Fruit fly (Drosophila melanogaster) whole organism, embryonic: ENCODE data around the gene PolE2.

Experiments
- Ada2b ChIP-seq: fragments of 200-800 bp; sonication (Bioruptor generic); IDR thresholded peaks from 2 replicates; pipeline ENCODE4 v1.3.6; 2022; ENCODE audit warnings: missing biosample characterization, missing genetic modification characterization
- Adf1 ChIP-seq: fragments of 200-800 bp; sonication (Bioruptor generic); IDR thresholded peaks from 2 replicates; pipeline ENCODE4 v1.3.6; 2022; ENCODE audit warnings: missing biosample characterization, missing genetic modification characterization
- Atf-2 ChIP-seq: fragments of 200-800 bp; sonication (Bioruptor generic); optimal IDR thresholded peaks from 2 replicates; lab custom pipeline; 2016; ENCODE audit warnings: missing biosample characterization, missing genetic modification characterization
- BtbVII ChIP-seq: fragments of 200-800 bp; sonication (Bioruptor generic); optimal IDR thresholded peaks from 3 replicates; lab custom pipeline; 2017; ENCODE audit warnings: missing biosample characterization, mild to moderate bottlenecking, missing genetic modification characterization
- CG12104 ChIP-seq: fragments of 200-800 bp; sonication (Bioruptor generic); optimal IDR thresholded peaks from 3 replicates; lab custom pipeline; 2016; ENCODE audit warnings: missing biosample characterization, missing genetic modification characterization
- CG12236 ChIP-seq: fragments of 200-800 bp; sonication (Bioruptor generic); optimal IDR thresholded peaks from 2 replicates; lab custom pipeline; 2016; ENCODE audit warnings: missing biosample characterization, missing genetic modification characterization
- CG13894 ChIP-seq: fragments of 200-800 bp; sonication (Bioruptor generic); optimal IDR thresholded peaks from 3 replicates; lab custom pipeline; 2018; ENCODE audit warnings: missing biosample characterization, mild to moderate bottlenecking, missing genetic modification characterization, moderate library complexity
- CG14050 ChIP-seq: fragments of 200-800 bp; sonication (Bioruptor generic); IDR thresholded peaks from 3 replicates; pipeline ENCODE4 v1.3.6; 2022; ENCODE audit warnings: missing biosample characterization, missing genetic modification characterization
- CG15011 ChIP-seq: fragments of 200-800 bp; sonication (Bioruptor generic); optimal IDR thresholded peaks from 3 replicates; lab custom pipeline; 2018; ENCODE audit warnings: missing biosample characterization, mild to moderate bottlenecking, missing genetic modification characterization
- CG16813 ChIP-seq: fragments of 200-800 bp; sonication (Bioruptor generic); IDR thresholded peaks from 3 replicates; pipeline ENCODE4 v1.3.6; 2022; ENCODE audit warnings: missing biosample characterization, missing genetic modification characterization; ENCODE audit not compliant: partially characterized antibody
- CG17328 ChIP-seq: fragments of 200-800 bp; sonication (Bioruptor generic); IDR thresholded peaks from 2 replicates; pipeline ENCODE4 v1.3.6; 2022; ENCODE audit warnings: missing biosample characterization, missing genetic modification characterization
- CG17568 ChIP-seq: fragments of 200-800 bp; sonication (Bioruptor generic); optimal IDR thresholded peaks from 2 replicates; lab custom pipeline; 2018; ENCODE audit warnings: missing biosample characterization, mild to moderate bottlenecking, missing genetic modification characterization, moderate library complexity
- CG18262 ChIP-seq: fragments of 200-800 bp; optimal IDR thresholded peaks from 3 replicates; lab custom pipeline; 2019; ENCODE audit warnings: missing biosample characterization, mild to moderate bottlenecking, missing genetic modification characterization, moderate library complexity
- CG3847 ChIP-seq: fragments of 200-800 bp; sonication (Bioruptor generic); IDR thresholded peaks from 2 replicates; pipeline ENCODE4 v1.3.6; 2022; ENCODE audit warnings: missing biosample characterization, missing genetic modification characterization
- CG4282 ChIP-seq: fragments of 200-800 bp; sonication (Bioruptor generic); optimal IDR thresholded peaks from 2 replicates; lab custom pipeline; 2016; ENCODE audit warnings: missing biosample characterization, missing genetic modification characterization
- CG4360 ChIP-seq: fragments of 200-800 bp; sonication (Bioruptor generic); IDR thresholded peaks from 2 replicates; pipeline ENCODE4 v1.3.6; 2022; ENCODE audit warnings: missing biosample characterization, missing genetic modification characterization
- CG4820 ChIP-seq: fragments of 200-800 bp; sonication (Bioruptor generic); optimal IDR thresholded peaks from 3 replicates; lab custom pipeline; 2016; ENCODE audit warnings: missing biosample characterization, missing genetic modification characterization
- CG6854 ChIP-seq: fragments of 200-800 bp; sonication (Bioruptor generic); optimal IDR thresholded peaks from 3 replicates; lab custom pipeline; 2017; ENCODE audit warnings: missing biosample characterization, mild to moderate bottlenecking, missing genetic modification characterization
- CG7745 ChIP-seq: fragments of 200-800 bp; sonication (Bioruptor generic); optimal IDR thresholded peaks from 2 replicates; lab custom pipeline; 2018; ENCODE audit warnings: missing biosample characterization, mild to moderate bottlenecking, missing genetic modification characterization, moderate library complexity
- CG7786 ChIP-seq: fragments of 200-800 bp; sonication (Bioruptor generic); optimal IDR thresholded peaks from 2 replicates; lab custom pipeline; 2016; ENCODE audit warnings: missing biosample characterization, missing genetic modification characterization
- CG7928 ChIP-seq: fragments of 200-800 bp; sonication (Bioruptor generic); optimal IDR thresholded peaks from 2 replicates; lab custom pipeline; 2017; ENCODE audit warnings: missing biosample characterization, mild to moderate bottlenecking, missing genetic modification characterization
- CG8765 ChIP-seq: fragments of 200-800 bp; sonication (Bioruptor generic); IDR thresholded peaks from 2 replicates; pipeline ENCODE4 v1.3.6; 2022; ENCODE audit warnings: missing biosample characterization, missing genetic modification characterization
- CG8944 ChIP-seq: fragments of 200-800 bp; sonication (Bioruptor generic); optimal IDR thresholded peaks from 3 replicates; lab custom pipeline; 2016; ENCODE audit warnings: missing biosample characterization, missing genetic modification characterization
- CG9609 ChIP-seq: fragments of 200-800 bp; sonication (Bioruptor generic); optimal IDR thresholded peaks from 3 replicates; lab custom pipeline; 2016; ENCODE audit warnings: missing biosample characterization, missing genetic modification characterization
- CG9876 ChIP-seq: fragments of 200-800 bp; sonication (Bioruptor generic); optimal IDR thresholded peaks from 2 replicates; lab custom pipeline; 2016; ENCODE audit warnings: missing biosample characterization, missing genetic modification characterization
- CHES-1-like ChIP-seq: fragments of 200-800 bp; sonication (Bioruptor generic); optimal IDR thresholded peaks from 2 replicates; lab custom pipeline; 2016; ENCODE audit warnings: missing biosample characterization, missing genetic modification characterization
- Doc3 ChIP-seq: fragments of 200-800 bp; sonication (Bioruptor generic); IDR thresholded peaks from 3 replicates; pipeline ENCODE4 v1.3.6; 2022; ENCODE audit warnings: missing biosample characterization, missing genetic modification characterization; ENCODE audit not compliant: partially characterized antibody
- Hsf ChIP-seq: fragments of 200-800 bp; sonication (Bioruptor generic); optimal IDR thresholded peaks from 3 replicates; lab custom pipeline; 2016; ENCODE audit warnings: missing biosample characterization, missing genetic modification characterization
- NFAT ChIP-seq: fragments of 200-800 bp; sonication (Bioruptor generic); IDR thresholded peaks from 2 replicates; pipeline ENCODE4 v1.3.6; 2022; ENCODE audit warnings: missing biosample characterization, missing genetic modification characterization
- Nf-YC ChIP-seq: fragments of 200-800 bp; optimal IDR thresholded peaks from 3 replicates; lab custom pipeline; 2019; ENCODE audit warnings: missing biosample characterization, mild to moderate bottlenecking, missing genetic modification characterization, moderate library complexity
- Oli ChIP-seq: fragments of 200-800 bp; sonication (Bioruptor generic); optimal IDR thresholded peaks from 2 replicates; lab custom pipeline; 2018; ENCODE audit warnings: missing biosample characterization, mild to moderate bottlenecking, missing genetic modification characterization, moderate library complexity
- Rfx ChIP-seq: fragments of 200-800 bp; sonication (Bioruptor generic); IDR thresholded peaks from 2 replicates; pipeline ENCODE4 v1.3.6; 2022; ENCODE audit warnings: missing biosample characterization, missing genetic modification characterization
- Scr ChIP-seq: fragments of 200-800 bp; sonication (Bioruptor generic); IDR thresholded peaks from 2 replicates; pipeline ENCODE4 v1.3.6; 2022; ENCODE audit warnings: missing biosample characterization, missing genetic modification characterization; ENCODE audit not compliant: partially characterized antibody
- Taf1 ChIP-seq: fragments of 200-800 bp; sonication (Bioruptor generic); IDR thresholded peaks from 2 replicates; pipeline ENCODE4 v1.3.6; 2022; ENCODE audit warnings: missing biosample characterization, missing genetic modification characterization
- amos ChIP-seq: fragments of 200-800 bp; sonication (Bioruptor generic); IDR thresholded peaks from 2 replicates; pipeline ENCODE4 v1.3.6; 2022; ENCODE audit warnings: missing biosample characterization, missing genetic modification characterization; ENCODE audit not compliant: partially characterized antibody
- crol ChIP-seq: fragments of 200-800 bp; sonication (Bioruptor generic); IDR thresholded peaks from 2 replicates; pipeline ENCODE4 v1.3.6; 2022; ENCODE audit warnings: missing biosample characterization, missing genetic modification characterization
- fd64A ChIP-seq: fragments of 200-800 bp; sonication (Bioruptor generic); optimal IDR thresholded peaks from 3 replicates; lab custom pipeline; 2018; ENCODE audit warnings: missing biosample characterization, mild to moderate bottlenecking, missing genetic modification characterization
- ftz-f1 ChIP-seq: fragments of 200-800 bp; sonication (Bioruptor generic); optimal IDR thresholded peaks from 2 replicates; lab custom pipeline; 2016; ENCODE audit warnings: missing biosample characterization, missing genetic modification characterization
- gce ChIP-seq: fragments of 200-800 bp; sonication (Bioruptor generic); IDR thresholded peaks from 3 replicates; pipeline ENCODE4 v1.3.6; 2022; ENCODE audit warnings: missing biosample characterization, missing genetic modification characterization
- gem ChIP-seq: fragments of 200-800 bp; sonication (Bioruptor generic); optimal IDR thresholded peaks from 2 replicates; lab custom pipeline; 2019; ENCODE audit warnings: missing biosample characterization, mild to moderate bottlenecking, missing genetic modification characterization, moderate library complexity
- her ChIP-seq: fragments of 200-800 bp; sonication (Bioruptor generic); optimal IDR thresholded peaks from 2 replicates; lab custom pipeline; 2016; ENCODE audit warnings: missing biosample characterization, missing genetic modification characterization
- knrl ChIP-seq: fragments of 200-800 bp; sonication (Bioruptor generic); IDR thresholded peaks from 3 replicates; pipeline ENCODE4 v1.3.6; 2022; ENCODE audit warnings: missing biosample characterization, missing genetic modification characterization; ENCODE audit not compliant: partially characterized antibody
- pan ChIP-seq, 4 experiments: fragments of >200 bp in 3 of 4; fragments of 200-800 bp in 1 of 4; sonication (Bioruptor generic) in 1 of 4; optimal IDR thresholded peaks in 3 of 4; IDR thresholded peaks in 1 of 4; 2 replicates each; pipeline versions ENCODE4 v1.3.6 to Lab custom; 2017 to 2022; ENCODE audit warnings: missing biosample characterization in 2 of 4, missing genetic modification characterization in 2 of 4, mixed read lengths in 1 of 4
- pum ChIP-seq: fragments of 200-800 bp; sonication (Bioruptor generic); optimal IDR thresholded peaks from 2 replicates; lab custom pipeline; 2016; ENCODE audit warnings: missing biosample characterization, missing genetic modification characterization
- sens ChIP-seq: fragments of 200-800 bp; sonication (Bioruptor generic); peaks from one replicate; lab custom pipeline; 2016; ENCODE audit warnings: missing biosample characterization, missing genetic modification characterization
- sima ChIP-seq: fragments of 200-800 bp; sonication (Bioruptor generic); optimal IDR thresholded peaks from 2 replicates; lab custom pipeline; 2016; ENCODE audit warnings: missing biosample characterization, missing genetic modification characterization
- ssp ChIP-seq: fragments of 200-800 bp; sonication (Bioruptor generic); IDR thresholded peaks from 2 replicates; pipeline ENCODE4 v1.3.6; 2022; ENCODE audit warnings: missing biosample characterization, missing genetic modification characterization
- twi ChIP-seq: fragments of 200-800 bp; optimal IDR thresholded peaks from 2 replicates; lab custom pipeline; 2019; ENCODE audit warnings: missing biosample characterization, mild to moderate bottlenecking, missing genetic modification characterization, moderate library complexity
- wdn ChIP-seq: fragments of 200-800 bp; sonication (Bioruptor generic); IDR thresholded peaks from 2 replicates; pipeline ENCODE4 v1.3.6; 2022; ENCODE audit warnings: missing biosample characterization, missing genetic modification characterization

PolE2 gene

dm6 chr3L:5926015-5926988 lies 29.1 kb upstream of the PolE2 start (continued):
- TF ChIP-seq Scr, result no peak
- peak; percentile 71 for TF ChIP-seq Oli (tag; lab: Kevin White, UChicago)
- peak; percentile 5 for TF ChIP-seq CG12236 (GFP tag; lab: Kevin White, UChicago)
- TF ChIP-seq sima (GFP tag; lab: Kevin White, UChicago), result no peak
- no peak for TF ChIP-seq CG15011 (GFP tag; lab: Kevin White, UChicago)
- no peak for TF ChIP-seq wdn
- TF ChIP-seq amos (GFP tag; lab: Robert Waterston, UW), result no peak
- no peak for TF ChIP-seq CG7928 (GFP tag; lab: Kevin White, UChicago)
- peak; percentile 27 for TF ChIP-seq CG7786
- peak; percentile 81 for TF ChIP-seq gem (tag; lab: Kevin White, UChicago)
- TF ChIP-seq her, result no peak
- no peak for TF ChIP-seq pum (GFP tag; lab: Kevin White, UChicago)
- TF ChIP-seq CG3847 (GFP tag; lab: Robert Waterston, UW), result peak; percentile 36; the same call in 1 of the 2 replicates
- TF ChIP-seq pan (optimal IDR thresholded peaks at IDR 0.05; lab: Kevin White, UChicago), result no peak
- peak in 1 of 2 experiments; percentile 33 for TF ChIP-seq pan (GFP tag; optimal IDR thresholded peaks at IDR 0.05 in 1 of 2, IDR thresholded peaks at IDR 0.05 in 1 of 2)
- TF ChIP-seq NFAT, result no peak
- peak; percentile 63 for TF ChIP-seq CG18262 (tag; lab: Kevin White, UChicago)
- TF ChIP-seq CHES-1-like (GFP tag; lab: Kevin White, UChicago), result peak; percentile 8
- TF ChIP-seq CG14050 (GFP tag; lab: Robert Waterston, UW), result peak; percentile 28; the same call in 2 of the 3 replicates
- TF ChIP-seq Doc3 (GFP tag; lab: Robert Waterston, UW), result no peak
- TF ChIP-seq CG6854, result no peak
- TF ChIP-seq CG8765 (GFP tag; lab: Robert Waterston, UW), result no peak
- peak; percentile 26 for TF ChIP-seq Nf-YC (tag; lab: Kevin White, UChicago)
- TF ChIP-seq Atf-2 (GFP tag; lab: Kevin White, UChicago), result peak; percentile 35
- no peak for TF ChIP-seq CG16813
- TF ChIP-seq CG4360 (GFP tag; lab: Robert Waterston, UW), result peak; percentile 65
- TF ChIP-seq Adf1 (GFP tag; lab: Robert Waterston, UW), result no peak
- peak; percentile 11 for TF ChIP-seq CG17568
- no peak for TF ChIP-seq CG13894 (tag; lab: Kevin White, UChicago)
- TF ChIP-seq ssp (GFP tag; lab: Robert Waterston, UW), result no peak
- TF ChIP-seq BtbVII (GFP tag; lab: Kevin White, UChicago), result peak; percentile 47
- no peak for TF ChIP-seq crol (GFP tag; lab: Robert Waterston, UW)
- TF ChIP-seq Taf1 (GFP tag; lab: Robert Waterston, UW), result no peak
- no peak for TF ChIP-seq CG7745 (tag; lab: Kevin White, UChicago)
- TF ChIP-seq CG4820, result no peak
- no peak for TF ChIP-seq CG9609 (GFP tag; lab: Kevin White, UChicago)
- peak; percentile 61 for TF ChIP-seq CG17328 (GFP tag; lab: Robert Waterston, UW)
- peak; percentile 20 for TF ChIP-seq fd64A (GFP tag; lab: Kevin White, UChicago)
- TF ChIP-seq CG12104 (GFP tag; lab: Kevin White, UChicago), result peak; percentile 19
- TF ChIP-seq Rfx, result peak; percentile 51
- 0 out of 2 replicates have a peak, but pooled peaks have one; percentile 10 for TF ChIP-seq Ada2b (GFP tag; lab: Robert Waterston, UW)
- peak; percentile 18; the same call in 2 of the 3 replicates for TF ChIP-seq gce (GFP tag; lab: Robert Waterston, UW)
- peak; percentile 27 for TF ChIP-seq Hsf (GFP tag; lab: Kevin White, UChicago)
- TF ChIP-seq CG4282 (GFP tag; lab: Kevin White, UChicago), result no peak
- no peak for TF ChIP-seq knrl (GFP tag; lab: Robert Waterston, UW)
- peak; percentile 36 for TF ChIP-seq CG8944 (GFP tag; lab: Kevin White, UChicago)
- TF ChIP-seq ftz-f1, result no peak
- no peak for TF ChIP-seq twi (tag; lab: Kevin White, UChicago)
- TF ChIP-seq sens (GFP tag; lab: Kevin White, UChicago), result peak; percentile 85
- no peak for TF ChIP-seq CG9876
